Fruit fly (Drosophila melanogaster) whole organism, prepupa: ENCODE results near the gene CG16985.

Experiments used
- Blimp-1 ChIP-seq: fragments of 200-800 bp; sonication (Bioruptor generic); optimal IDR thresholded peaks from 3 replicates; lab custom pipeline; 2017; ENCODE audit warnings: missing biosample characterization, missing genetic modification characterization, mild to moderate bottlenecking, moderate library complexity, missing genetic modification reagents
- CG10631 ChIP-seq: fragments of 200-800 bp; sonication (Bioruptor generic); optimal IDR thresholded peaks from 2 replicates; lab custom pipeline; 2016; ENCODE audit warnings: missing biosample characterization, missing genetic modification characterization
- CG10669 ChIP-seq: fragments of 200-800 bp; sonication (Bioruptor generic); optimal IDR thresholded peaks from 3 replicates; lab custom pipeline; 2018; ENCODE audit warnings: missing biosample characterization, mild to moderate bottlenecking, missing genetic modification characterization, moderate library complexity
- CG11294 ChIP-seq: fragments of 200-800 bp; sonication (Bioruptor generic); IDR thresholded peaks from 2 replicates; pipeline ENCODE4 v1.3.6; 2022; ENCODE audit warnings: missing biosample characterization, missing genetic modification characterization
- CG11762 ChIP-seq: fragments of 200-800 bp; sonication (Bioruptor generic); optimal IDR thresholded peaks from 3 replicates; lab custom pipeline; 2016; ENCODE audit warnings: missing biosample characterization, missing genetic modification characterization; ENCODE audit not compliant: insufficient read depth
- CG11902 ChIP-seq: fragments of 200-800 bp; sonication (Bioruptor generic); optimal IDR thresholded peaks from 3 replicates; lab custom pipeline; 2016; ENCODE audit warnings: missing biosample characterization, missing genetic modification characterization
- CG15336 ChIP-seq: fragments of 200-800 bp; sonication (Bioruptor generic); IDR thresholded peaks from 2 replicates; pipeline ENCODE4 v1.3.6; 2022; ENCODE audit warnings: missing biosample characterization, missing genetic modification characterization
- CG1621 ChIP-seq: fragments of 200-800 bp; sonication (Bioruptor generic); optimal IDR thresholded peaks from 3 replicates; lab custom pipeline; 2018; ENCODE audit warnings: missing biosample characterization, mild to moderate bottlenecking, missing genetic modification characterization
- CG16779 ChIP-seq: fragments of 200-800 bp; sonication (Bioruptor generic); optimal IDR thresholded peaks from 3 replicates; lab custom pipeline; 2017; ENCODE audit warnings: missing biosample characterization, mild to moderate bottlenecking, missing genetic modification characterization
- CG31627 ChIP-seq: fragments of 200-800 bp; sonication (Bioruptor generic); optimal IDR thresholded peaks from 3 replicates; lab custom pipeline; 2016; ENCODE audit warnings: missing biosample characterization, missing genetic modification characterization
- CG32006 ChIP-seq: fragments of 200-800 bp; sonication (Bioruptor generic); optimal IDR thresholded peaks from 3 replicates; lab custom pipeline; 2017; ENCODE audit warnings: missing biosample characterization, mild to moderate bottlenecking, missing genetic modification characterization
- CG34406 ChIP-seq: fragments of 200-800 bp; sonication (Bioruptor generic); optimal IDR thresholded peaks from 3 replicates; lab custom pipeline; 2016; ENCODE audit warnings: missing biosample characterization, missing genetic modification characterization
- CG3919 ChIP-seq: fragments of 200-800 bp; sonication (Bioruptor generic); optimal IDR thresholded peaks from 3 replicates; lab custom pipeline; 2016; ENCODE audit warnings: missing biosample characterization, missing genetic modification characterization
- CG4318 ChIP-seq: fragments of 200-800 bp; sonication (Bioruptor generic); optimal IDR thresholded peaks from 3 replicates; lab custom pipeline; 2017; ENCODE audit warnings: missing biosample characterization, mild to moderate bottlenecking, missing genetic modification characterization
- CG6163 ChIP-seq: fragments of 200-800 bp; sonication (Bioruptor generic); IDR thresholded peaks from 3 replicates; pipeline ENCODE4 v1.3.6; 2022; ENCODE audit warnings: missing biosample characterization, missing genetic modification characterization
- CG6276 ChIP-seq: fragments of 200-800 bp; sonication (Bioruptor generic); optimal IDR thresholded peaks from 2 replicates; lab custom pipeline; 2017; ENCODE audit warnings: missing biosample characterization, mild to moderate bottlenecking, missing genetic modification characterization
- CG6792 ChIP-seq: fragments of 200-800 bp; sonication (Bioruptor generic); optimal IDR thresholded peaks from 3 replicates; lab custom pipeline; 2016; ENCODE audit warnings: missing biosample characterization, missing genetic modification characterization
- CG6808 ChIP-seq: fragments of 200-800 bp; sonication (Bioruptor generic); optimal IDR thresholded peaks from 3 replicates; lab custom pipeline; 2017; ENCODE audit warnings: missing biosample characterization, missing genetic modification characterization, mild to moderate bottlenecking, moderate library complexity, missing genetic modification reagents
- CG6854 ChIP-seq: fragments of 200-800 bp; sonication (Bioruptor generic); optimal IDR thresholded peaks from 2 replicates; lab custom pipeline; 2017; ENCODE audit warnings: missing biosample characterization, mild to moderate bottlenecking, missing genetic modification characterization
- CG7368 ChIP-seq: fragments of 200-800 bp; sonication (Bioruptor generic); optimal IDR thresholded peaks from 3 replicates; lab custom pipeline; 2016; ENCODE audit warnings: missing biosample characterization, missing genetic modification characterization
- CG8119 ChIP-seq: fragments of 200-800 bp; sonication (Bioruptor generic); IDR thresholded peaks from 3 replicates; pipeline ENCODE4 v1.3.6; 2022; ENCODE audit warnings: missing biosample characterization, missing genetic modification characterization
- CG8319 ChIP-seq: fragments of 200-800 bp; sonication (Bioruptor generic); optimal IDR thresholded peaks from 3 replicates; lab custom pipeline; 2016; ENCODE audit warnings: missing biosample characterization, missing genetic modification characterization
- CG8632 ChIP-seq: fragments of 200-800 bp; sonication (Bioruptor generic); optimal IDR thresholded peaks from 3 replicates; lab custom pipeline; 2016; ENCODE audit warnings: missing biosample characterization, missing genetic modification characterization
- CG9139 ChIP-seq: fragments of 200-800 bp; sonication (Bioruptor generic); optimal IDR thresholded peaks from 3 replicates; lab custom pipeline; 2017; ENCODE audit warnings: missing biosample characterization, mild to moderate bottlenecking, missing genetic modification characterization
- Eip93F ChIP-seq: fragments of 200-800 bp; sonication (Bioruptor generic); optimal IDR thresholded peaks from 2 replicates; lab custom pipeline; 2016; ENCODE audit warnings: missing biosample characterization, mild to moderate bottlenecking, missing genetic modification characterization
- Ets21C ChIP-seq: fragments of 200-800 bp; sonication (Bioruptor generic); optimal IDR thresholded peaks from 3 replicates; lab custom pipeline; 2016; ENCODE audit warnings: missing biosample characterization, missing genetic modification characterization
- Gug ChIP-seq: fragments of 200-800 bp; sonication (Bioruptor generic); IDR thresholded peaks from 2 replicates; pipeline ENCODE4 v1.3.6; 2022; ENCODE audit warnings: missing biosample characterization, missing genetic modification characterization
- Hr38 ChIP-seq: sonication (Bioruptor generic); optimal IDR thresholded peaks from 2 replicates; lab custom pipeline; 2016; ENCODE audit warnings: missing biosample characterization, missing genetic modification characterization
- Hr39 ChIP-seq: fragments of 200-800 bp; sonication (Bioruptor generic); optimal IDR thresholded peaks from 2 replicates; lab custom pipeline; 2016; ENCODE audit warnings: missing biosample characterization, missing genetic modification characterization
- Hr4 ChIP-seq: fragments of 200-800 bp; sonication (Bioruptor generic); optimal IDR thresholded peaks from 3 replicates; lab custom pipeline; 2016; ENCODE audit warnings: missing biosample characterization, missing genetic modification characterization
- Met ChIP-seq: fragments of 200-800 bp; sonication (Bioruptor generic); optimal IDR thresholded peaks from 3 replicates; lab custom pipeline; 2016; ENCODE audit warnings: missing biosample characterization, missing genetic modification characterization
- Sox102F ChIP-seq: fragments of 200-800 bp; sonication (Bioruptor generic); optimal IDR thresholded peaks from 2 replicates; lab custom pipeline; 2016; ENCODE audit warnings: missing biosample characterization, mild to moderate bottlenecking, missing genetic modification characterization
- Sox14 ChIP-seq: fragments of 200-800 bp; sonication (Bioruptor generic); optimal IDR thresholded peaks from 3 replicates; lab custom pipeline; 2016; ENCODE audit warnings: missing biosample characterization, missing genetic modification characterization
- acj6 ChIP-seq: fragments of 200-800 bp; sonication (Bioruptor generic); optimal IDR thresholded peaks from 3 replicates; lab custom pipeline; 2016; ENCODE audit warnings: missing biosample characterization, missing genetic modification characterization
- dsx ChIP-seq: fragments of 200-800 bp; optimal IDR thresholded peaks from 3 replicates; lab custom pipeline; 2019; ENCODE audit warnings: missing biosample characterization, mild to moderate bottlenecking, missing genetic modification characterization, moderate library complexity; ENCODE audit not compliant: poor library complexity, severe bottlenecking
- fd59A ChIP-seq: fragments of 200-800 bp; sonication (Bioruptor generic); optimal IDR thresholded peaks from 2 replicates; lab custom pipeline; 2017; ENCODE audit warnings: missing biosample characterization, mild to moderate bottlenecking, missing genetic modification characterization, missing genetic modification reagents
- fd85E ChIP-seq: fragments of 200-800 bp; sonication (Bioruptor generic); optimal IDR thresholded peaks from 3 replicates; lab custom pipeline; 2016; ENCODE audit warnings: missing biosample characterization, missing genetic modification characterization
- fkh ChIP-seq: fragments of 200-800 bp; sonication (Bioruptor generic); optimal IDR thresholded peaks from 3 replicates; lab custom pipeline; 2017; ENCODE audit warnings: missing biosample characterization, mild to moderate bottlenecking, missing genetic modification characterization, moderate library complexity
- net ChIP-seq: fragments of 200-800 bp; sonication (Bioruptor generic); optimal IDR thresholded peaks from 3 replicates; lab custom pipeline; 2016; ENCODE audit warnings: missing biosample characterization, missing genetic modification characterization
- pdm3 ChIP-seq: fragments of 200-800 bp; sonication (Bioruptor generic); optimal IDR thresholded peaks from 3 replicates; lab custom pipeline; 2016; ENCODE audit warnings: missing biosample characterization, missing genetic modification characterization
- salr ChIP-seq, 2 experiments: fragments of 200-800 bp; sonication (Bioruptor generic); optimal IDR thresholded peaks; 3 replicates each; lab custom pipeline; 2016 to 2018; ENCODE audit warnings: missing biosample characterization in 2 of 2, missing genetic modification characterization in 2 of 2, mild to moderate bottlenecking in 1 of 2
- spab ChIP-seq: fragments of 200-800 bp; sonication (Bioruptor generic); optimal IDR thresholded peaks from 2 replicates; lab custom pipeline; 2017; ENCODE audit warnings: missing biosample characterization, mild to moderate bottlenecking, missing genetic modification characterization, missing genetic modification reagents
- ss ChIP-seq, 2 experiments: fragments of 200-800 bp; sonication (Bioruptor generic); optimal IDR thresholded peaks; 2 replicates in 1 of 2; 3 replicates in 1 of 2; lab custom pipeline; 2017 to 2018; ENCODE audit warnings: mild to moderate bottlenecking in 2 of 2, missing biosample characterization in 2 of 2, missing genetic modification characterization in 2 of 2, moderate library complexity in 1 of 2

CG16985 gene

dm6 chr3L:2577096-2577831, 21.8 kb upstream of the CG16985 start (continued):
- TF ChIP-seq CG6854 (no peak), CG8119 (GFP tag; lab: Robert Waterston, UW) (0 out of 3 replicates have a peak, but pooled peaks have one; percentile 18), CG32006 (GFP tag; lab: Kevin White, UChicago) (peak; percentile 7), CG34406 (GFP tag; lab: Kevin White, UChicago) (no peak), Hr39 (no peak), CG3919 (GFP tag; lab: Kevin White, UChicago) (no peak), Hr38 (GFP tag; lab: Kevin White, UChicago) (no peak), Sox14 (GFP tag; lab: Kevin White, UChicago) (no peak), Eip93F (no peak), Sox102F (GFP tag; lab: Kevin White, UChicago) (peak; percentile 7), CG4318 (no peak), fkh (GFP tag; lab: Kevin White, UChicago) (no peak), CG6792 (GFP tag; lab: Kevin White, UChicago) (no peak), CG11902 (GFP tag; lab: Kevin White, UChicago) (no peak), fd85E (no peak), fd59A (GFP tag; lab: Kevin White, UChicago) (no peak), Gug (GFP tag; lab: Robert Waterston, UW) (no peak), CG8319 (GFP tag; lab: Kevin White, UChicago) (no peak), pdm3 (peak; percentile 24), CG10669 (no peak), salr (GFP tag; optimal IDR thresholded peaks at IDR 0.05; lab: Kevin White, UChicago) (no peak), Ets21C (GFP tag; lab: Kevin White, UChicago) (no peak), acj6 (GFP tag; lab: Kevin White, UChicago) (no peak), CG6808 (GFP tag; lab: Kevin White, UChicago) (no peak), net (GFP tag; lab: Kevin White, UChicago) (peak; percentile 15), Met (GFP tag; lab: Kevin White, UChicago) (peak; percentile 28)

- TF ChIP-seq CG10669 (no peak), CG11902 (GFP tag; lab: Kevin White, UChicago) (no peak), CG6276 (no peak), CG6854 (no peak), Sox102F (GFP tag; lab: Kevin White, UChicago) (no peak), Hr4 (no peak), Sox14 (GFP tag; lab: Kevin White, UChicago) (no peak), CG31627 (no peak), CG10631 (GFP tag; lab: Kevin White, UChicago) (no peak), CG34406 (GFP tag; lab: Kevin White, UChicago) (no peak), CG11294 (GFP tag; lab: Robert Waterston, UW) (no peak), Blimp-1 (GFP tag; lab: Kevin White, UChicago) (no peak), CG4318 (no peak), Gug (GFP tag; lab: Robert Waterston, UW) (no peak), fd59A (GFP tag; lab: Kevin White, UChicago) (no peak), CG6792 (GFP tag; lab: Kevin White, UChicago) (no peak), Eip93F (no peak), CG1621 (tag; lab: Kevin White, UChicago) (no peak), CG7368 (GFP tag; lab: Kevin White, UChicago) (no peak)
- TF ChIP-seq, all 60 proteins: peak for 0
These were observed 20.8 kb upstream of the CG16985 start for dm6 chr3L:2578315-2578714.

dm6 chr3L:2578737-2579136, 20.4 kb upstream of the CG16985 start:
- TF ChIP-seq CG6276: peak; percentile 70
- TF ChIP-seq CG6854: no peak
- no peak for TF ChIP-seq CG16779 (tag; lab: Kevin White, UChicago)
- TF ChIP-seq CG7368 (GFP tag; lab: Kevin White, UChicago): no peak
- TF ChIP-seq CG4318: peak; percentile 55
- no peak for TF ChIP-seq CG11762 (GFP tag; lab: Kevin White, UChicago)
- no peak for TF ChIP-seq CG8319 (GFP tag; lab: Kevin White, UChicago)
- no peak for TF ChIP-seq CG9139 (GFP tag; lab: Kevin White, UChicago)
- TF ChIP-seq fkh (GFP tag; lab: Kevin White, UChicago): no peak
- no peak for TF ChIP-seq CG1621 (tag; lab: Kevin White, UChicago)
- no peak for TF ChIP-seq spab (GFP tag; lab: Kevin White, UChicago)
- TF ChIP-seq Sox14 (GFP tag; lab: Kevin White, UChicago): peak; percentile 45
- TF ChIP-seq dsx (GFP tag; lab: Kevin White, UChicago): no peak
- TF ChIP-seq CG6163: peak; percentile 74
- TF ChIP-seq ss (GFP tag; optimal IDR thresholded peaks at IDR 0.05; lab: Kevin White, UChicago): no peak
- TF ChIP-seq CG11902 (GFP tag; lab: Kevin White, UChicago): no peak
- TF ChIP-seq CG6808 (GFP tag; lab: Kevin White, UChicago): no peak
- no peak for TF ChIP-seq fd85E
- TF ChIP-seq net (GFP tag; lab: Kevin White, UChicago): no peak
- TF ChIP-seq pdm3: peak; percentile 63
- TF ChIP-seq CG34406 (GFP tag; lab: Kevin White, UChicago): no peak
- peak; percentile 34 for TF ChIP-seq Met (GFP tag; lab: Kevin White, UChicago)
- no peak for TF ChIP-seq CG8632 (GFP tag; lab: Kevin White, UChicago)
- peak; percentile 77 for TF ChIP-seq CG15336 (GFP tag; lab: Robert Waterston, UW)
